Fruit fly (Drosophila melanogaster): ENCODE measurements around the gene CG14297.

Gene CG14297

DNA sequence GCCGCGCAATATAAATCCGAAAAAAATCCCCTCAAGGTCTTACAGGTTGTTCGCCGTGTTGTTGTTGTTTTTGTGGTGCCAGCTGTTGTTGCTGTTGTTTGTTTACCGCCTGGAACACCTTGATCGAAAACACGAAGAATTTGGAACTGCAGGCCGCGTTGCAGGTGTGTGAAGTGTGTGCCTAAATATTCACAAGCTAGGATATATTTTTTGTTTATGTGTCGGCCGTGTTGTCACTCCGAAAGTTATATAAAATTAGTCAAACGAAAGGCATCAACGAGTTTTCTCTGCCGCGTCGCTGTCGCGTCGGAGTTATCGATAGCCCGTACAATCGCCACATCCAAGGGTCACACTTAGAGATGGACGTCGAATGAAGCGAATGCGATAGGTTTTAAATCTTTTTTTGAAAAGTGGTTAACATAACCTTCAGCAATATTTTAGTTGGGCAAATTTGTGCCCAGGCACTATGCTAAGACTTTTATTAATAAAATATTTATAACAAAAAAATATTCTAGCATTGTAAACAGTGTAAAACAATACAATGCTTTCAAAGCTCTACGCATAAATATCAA is 30.5 kb downstream of the CG14297 start, which contains the start of gene Mpc1 (continued):
- TF ChIP-seq fd64A (GFP tag; optimal IDR thresholded peaks at IDR 0.05) (no peak), Xbp1 (GFP tag; optimal IDR thresholded peaks at IDR 0.05) (no peak), Hmr (GFP tag; optimal IDR thresholded peaks at IDR 0.05) (no peak), CG12942 (GFP tag; optimal IDR thresholded peaks at IDR 0.05) (no peak), zfh2 (GFP tag; optimal IDR thresholded peaks at IDR 0.05) (no peak), CG10274 (GFP tag; optimal IDR thresholded peaks at IDR 0.05) (no peak), eve (GFP tag; optimal IDR thresholded peaks at IDR 0.05) (no peak), twi (tag; optimal IDR thresholded peaks at IDR 0.05) (no peak), pan (optimal IDR thresholded peaks at IDR 0.05) (no peak), pan (GFP tag; optimal IDR thresholded peaks at IDR 0.05 in 1 of 2, IDR thresholded peaks at IDR 0.05 in 1 of 2) (no peak), NfI (GFP tag; optimal IDR thresholded peaks at IDR 0.05) (no peak), Dek (tag; optimal IDR thresholded peaks at IDR 0.05) (no peak), hbn (GFP tag; IDR thresholded peaks at IDR 0.05; ENCODE audit: partially characterized antibody) (peak; percentile 61), Trl (optimal IDR thresholded peaks at IDR 0.05) (no peak), Trl (GFP tag; optimal IDR thresholded peaks at IDR 0.05) (no peak), BtbVII (GFP tag; optimal IDR thresholded peaks at IDR 0.05) (no peak), MBD-R2 (GFP tag; IDR thresholded peaks at IDR 0.05) (peak; percentile 45), bcd (GFP tag; optimal IDR thresholded peaks at IDR 0.05) (no peak), kni (GFP tag; optimal IDR thresholded peaks at IDR 0.05) (no peak), CG14441 (GFP tag; IDR thresholded peaks at IDR 0.05) (no peak), CG10431 (GFP tag; optimal IDR thresholded peaks at IDR 0.05) (no peak), otp (GFP tag; IDR thresholded peaks at IDR 0.05) (no peak), Mad (GFP tag; optimal IDR thresholded peaks at IDR 0.05) (no peak), Dbx (GFP tag; IDR thresholded peaks at IDR 0.05) (no peak), CG6175 (GFP tag; IDR thresholded peaks at IDR 0.05) (no peak), Chrac-16 (GFP tag; optimal IDR thresholded peaks at IDR 0.05) (no peak), yki (optimal IDR thresholded peaks at IDR 0.05) (no peak), cas (GFP tag; IDR thresholded peaks at IDR 0.05) (no peak), sim (GFP tag; IDR thresholded peaks at IDR 0.05) (no peak), Spps (tag; optimal IDR thresholded peaks at IDR 0.05) (no peak), Sin3A (optimal IDR thresholded peaks at IDR 0.05) (peak; percentile 12), zen2 (GFP tag; IDR thresholded peaks at IDR 0.05; ENCODE audit: partially characterized antibody) (peak; percentile 52; the same call in 2 of the 3 replicates), CG8924 (tag; optimal IDR thresholded peaks at IDR 0.05) (peak; percentile 56), fd102C (GFP tag; optimal IDR thresholded peaks at IDR 0.05) (no peak), crc (GFP tag; optimal IDR thresholded peaks at IDR 0.05) (no peak), CG16813 (GFP tag; IDR thresholded peaks at IDR 0.05; ENCODE audit: partially characterized antibody) (peak; percentile 77), CG9817 (tag; optimal IDR thresholded peaks at IDR 0.05) (peak; percentile 21), CG2199 (GFP tag; IDR thresholded peaks at IDR 0.05) (no peak), grn (GFP tag; optimal IDR thresholded peaks at IDR 0.05) (no peak), CG7786 (GFP tag; optimal IDR thresholded peaks at IDR 0.05) (no peak), chinmo (GFP tag; IDR thresholded peaks at IDR 0.05; ENCODE audit: partially characterized antibody) (peak; percentile 56; the same call in 1 of the 4 replicates), B-H2 (GFP tag; optimal IDR thresholded peaks at IDR 0.05) (peak; percentile 5), odd (GFP tag; optimal IDR thresholded peaks at IDR 0.05) (no peak), Dll (GFP tag; IDR thresholded peaks at IDR 0.05; ENCODE audit: partially characterized antibody) (peak; percentile 81; the same call in 3 of the 4 replicates), hth (optimal IDR thresholded peaks at IDR 0.05) (no peak), CG13624 (GFP tag; optimal IDR thresholded peaks at IDR 0.05) (peak; percentile 1), CG3065 (GFP tag; optimal IDR thresholded peaks at IDR 0.05) (no peak), Tbp (GFP tag; optimal IDR thresholded peaks at IDR 0.05) (no peak), en (GFP tag; optimal IDR thresholded peaks at IDR 0.05) (no peak), CG7745 (tag; optimal IDR thresholded peaks at IDR 0.05) (no peak), CG6654 (GFP tag; optimal IDR thresholded peaks at IDR 0.05) (no peak), CG33213 (GFP tag; optimal IDR thresholded peaks at IDR 0.05) (no peak), toy (GFP tag; IDR thresholded peaks at IDR 0.05) (no peak)

All from whole organism, embryonic.